Worm (Caenorhabditis elegans): Measurements from ENCODE around the gene F47C12.6.

DNA sequence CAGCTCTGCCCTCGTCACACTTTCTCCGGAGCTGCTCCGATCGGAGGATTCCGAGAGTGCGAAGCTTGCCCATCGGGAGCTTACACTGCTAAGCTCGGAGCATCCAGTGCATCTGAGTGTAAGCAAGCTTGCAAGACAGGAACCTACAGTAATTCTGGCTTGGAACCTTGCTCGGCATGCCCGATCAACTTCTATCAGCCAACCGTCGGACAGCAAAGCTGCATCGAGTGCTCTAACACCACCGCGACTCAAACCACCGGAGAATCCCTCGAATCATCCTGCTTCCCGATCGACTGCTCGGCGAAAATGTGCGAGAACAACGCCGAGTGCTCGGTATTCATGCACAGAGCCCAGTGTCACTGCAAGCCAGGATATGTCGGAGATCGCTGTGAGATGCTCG, 11.0 kb upstream of the F47C12.6 start:
- no peak for TF ChIP-seq zag-1 (tag; optimal IDR thresholded peaks at IDR 0.05)
- TF ChIP-seq nhr-237 (tag; optimal IDR thresholded peaks at IDR 0.05) = no peak
- TF ChIP-seq nhr-12 (tag; optimal IDR thresholded peaks at IDR 0.05) = no peak
- TF ChIP-seq ceh-16 (tag; optimal IDR thresholded peaks at IDR 0.05) = no peak

All from whole organism, L2 larva.